Worm (Caenorhabditis elegans) whole organism, young adult: ENCODE measurements around the gene taf-13.

Experiments used
- B0019.2 ChIP-seq: fragments of 200-800 bp; sonication (Bioruptor generic); conservative IDR thresholded peaks from 2 replicates; pipeline ENCODE4 v1.3.6; 2022; ENCODE audit warnings: missing genetic modification reagents, missing genetic modification characterization, missing compliant biosample characterization
- F52B5.7 ChIP-seq: sonication (generic microtip); optimal IDR thresholded peaks from 2 replicates; lab custom pipeline; 2016; ENCODE audit warnings: mild to moderate bottlenecking, missing genetic modification characterization, missing compliant biosample characterization
- F57A8.1 ChIP-seq: fragments of 200-800 bp; sonication (Bioruptor generic); optimal IDR thresholded peaks from 2 replicates; lab custom pipeline; 2018; ENCODE audit warnings: mild to moderate bottlenecking, missing genetic modification characterization, moderate library complexity, missing compliant biosample characterization
- Y53F4B.3 ChIP-seq: fragments of 200-800 bp; sonication (Bioruptor generic); IDR thresholded peaks from 2 replicates; pipeline ENCODE4 v1.3.6; 2022; ENCODE audit warnings: missing genetic modification reagents, missing genetic modification characterization, missing compliant biosample characterization
- Y53G8AR.9 ChIP-seq: fragments of 200-800 bp; sonication (Bioruptor generic); conservative IDR thresholded peaks from 2 replicates; pipeline ENCODE4 v1.3.6; 2022; ENCODE audit warnings: missing genetic modification reagents, missing genetic modification characterization, missing compliant biosample characterization
- Y56A3A.18 ChIP-seq: fragments of 200-800 bp; sonication (Bioruptor generic); IDR thresholded peaks from 2 replicates; pipeline ENCODE4 v1.3.6; 2022; ENCODE audit warnings: missing genetic modification reagents, missing genetic modification characterization, missing compliant biosample characterization
- Y79H2A.3 ChIP-seq: fragments of 200-800 bp; sonication (Bioruptor generic); conservative IDR thresholded peaks from 2 replicates; pipeline ENCODE4 v1.3.6; 2022; ENCODE audit warnings: missing genetic modification reagents, missing genetic modification characterization, missing compliant biosample characterization
- Y95B8A.8 ChIP-seq: fragments of 200-800 bp; sonication (Bioruptor generic); IDR thresholded peaks from 2 replicates; pipeline ENCODE4 v1.3.6; 2022; ENCODE audit warnings: missing genetic modification reagents, missing genetic modification characterization, missing compliant biosample characterization
- akir-1 ChIP-seq: fragments of 200-800 bp; sonication (Bioruptor generic); optimal IDR thresholded peaks from 2 replicates; lab custom pipeline; 2018; ENCODE audit warnings: mild to moderate bottlenecking, missing genetic modification characterization, moderate library complexity, missing compliant biosample characterization
- cebp-1 ChIP-seq, 2 experiments: fragments of 200-800 bp in 1 of 2; sonication (Bioruptor generic) in 1 of 2; sonication (generic microtip) in 1 of 2; IDR thresholded peaks in 1 of 2; optimal IDR thresholded peaks in 1 of 2; 2 replicates each; pipeline versions ENCODE4 v1.3.6 to Lab custom; 2017 to 2022; ENCODE audit warnings: missing compliant biosample characterization in 2 of 2, missing genetic modification characterization in 2 of 2, mild to moderate bottlenecking in 1 of 2, missing genetic modification reagents in 1 of 2, moderate library complexity in 1 of 2
- ceh-27 ChIP-seq: fragments of 200-800 bp; sonication (Bioruptor generic); optimal IDR thresholded peaks from 2 replicates; lab custom pipeline; 2018; ENCODE audit warnings: mild to moderate bottlenecking, missing genetic modification characterization, moderate library complexity, missing compliant biosample characterization
- dox-1 ChIP-seq: fragments of 200-800 bp; sonication (Bioruptor generic); IDR thresholded peaks from 2 replicates; pipeline ENCODE4 v1.3.6; 2022; ENCODE audit warnings: missing genetic modification reagents, missing genetic modification characterization, missing compliant biosample characterization
- dpff-1 ChIP-seq: sonication (generic microtip); optimal IDR thresholded peaks from 2 replicates; lab custom pipeline; 2017; ENCODE audit warnings: mild to moderate bottlenecking, missing genetic modification characterization, missing compliant biosample characterization
- egrh-3 ChIP-seq: fragments of 200-800 bp; sonication (Bioruptor generic); IDR thresholded peaks from 2 replicates; pipeline ENCODE4 v1.3.6; 2022; ENCODE audit warnings: missing genetic modification reagents, missing genetic modification characterization, missing compliant biosample characterization
- ets-4 ChIP-seq: fragments of 200-800 bp; sonication (Bioruptor generic); optimal IDR thresholded peaks from 2 replicates; lab custom pipeline; 2018; ENCODE audit warnings: mild to moderate bottlenecking, missing genetic modification characterization, missing compliant biosample characterization
- hrde-1 ChIP-seq: sonication (generic microtip); optimal IDR thresholded peaks from 2 replicates; lab custom pipeline; 2016; ENCODE audit warnings: missing genetic modification characterization, mild to moderate bottlenecking, missing compliant biosample characterization, moderate library complexity, missing genotype, missing genetic modification reagents, borderline replicate concordance
- lag-1 ChIP-seq: fragments of 200-800 bp; sonication (Bioruptor generic); IDR thresholded peaks from 2 replicates; pipeline ENCODE4 v1.3.6; 2022; ENCODE audit warnings: missing genetic modification reagents, missing genetic modification characterization, missing compliant biosample characterization
- let-526 ChIP-seq: fragments of 200-800 bp; sonication (Bioruptor generic); IDR thresholded peaks from 2 replicates; pipeline ENCODE4 v1.3.6; 2022; ENCODE audit warnings: missing genetic modification reagents, missing genetic modification characterization, missing compliant biosample characterization
- lin-40 ChIP-seq: sonication (generic microtip); optimal IDR thresholded peaks from 2 replicates; lab custom pipeline; 2016; ENCODE audit warnings: missing genetic modification characterization, mild to moderate bottlenecking, missing compliant biosample characterization, missing genotype, missing genetic modification reagents
- lin-54 ChIP-seq: fragments of 200-800 bp; sonication (Bioruptor generic); optimal IDR thresholded peaks from 2 replicates; lab custom pipeline; 2018; ENCODE audit warnings: mild to moderate bottlenecking, missing genetic modification characterization, missing compliant biosample characterization
- mel-28 ChIP-seq: sonication (generic microtip); optimal IDR thresholded peaks from 2 replicates; lab custom pipeline; 2016; ENCODE audit warnings: borderline replicate concordance, mild to moderate bottlenecking, missing genetic modification characterization, missing compliant biosample characterization
- nhr-120 ChIP-seq: fragments of 200-800 bp; sonication (Bioruptor generic); IDR thresholded peaks from 2 replicates; pipeline ENCODE4 v1.3.6; 2022; ENCODE audit warnings: missing genetic modification characterization, missing compliant biosample characterization
- nhr-179 ChIP-seq: sonication (generic microtip); optimal IDR thresholded peaks from 2 replicates; lab custom pipeline; 2016; ENCODE audit warnings: mild to moderate bottlenecking, missing genetic modification characterization, missing compliant biosample characterization
- nhr-80 ChIP-seq: sonication (generic microtip); optimal IDR thresholded peaks from 2 replicates; lab custom pipeline; 2016; ENCODE audit warnings: missing genetic modification characterization, missing compliant biosample characterization
- nhr-90 ChIP-seq: sonication (generic microtip); optimal IDR thresholded peaks from 2 replicates; lab custom pipeline; 2016; ENCODE audit warnings: missing genotype, mild to moderate bottlenecking, missing genetic modification characterization, missing compliant biosample characterization
- rec-8 ChIP-seq, 2 experiments: sonication (generic microtip); optimal IDR thresholded peaks; 2 replicates each; lab custom pipeline; 2016; ENCODE audit warnings: mild to moderate bottlenecking in 2 of 2, missing genetic modification characterization in 2 of 2, missing genetic modification reagents in 2 of 2, missing genotype in 2 of 2, missing biosample characterization in 1 of 2, missing compliant biosample characterization in 1 of 2, moderate library complexity in 1 of 2
- tbx-9 ChIP-seq: sonication (generic microtip); optimal IDR thresholded peaks from 2 replicates; lab custom pipeline; 2016; ENCODE audit warnings: borderline replicate concordance, missing genetic modification characterization, inconsistent platforms, missing compliant biosample characterization
- unc-130 ChIP-seq: sonication (generic microtip); optimal IDR thresholded peaks from 2 replicates; lab custom pipeline; 2016; ENCODE audit warnings: missing genetic modification reagents, missing genetic modification characterization, missing compliant biosample characterization
- zfh-2 ChIP-seq: fragments of 200-800 bp; sonication (Bioruptor generic); conservative IDR thresholded peaks from 2 replicates; pipeline ENCODE4 v1.3.6; 2022; ENCODE audit warnings: missing genetic modification reagents, missing genetic modification characterization, missing compliant biosample characterization
- ztf-22 ChIP-seq: fragments of 200-800 bp; sonication (Bioruptor generic); optimal IDR thresholded peaks from 2 replicates; lab custom pipeline; 2018; ENCODE audit warnings: mild to moderate bottlenecking, missing genetic modification characterization, moderate library complexity, missing compliant biosample characterization
- ztf-25 ChIP-seq: fragments of 200-800 bp; sonication (Bioruptor generic); IDR thresholded peaks from 2 replicates; pipeline ENCODE4 v1.3.6; 2022; ENCODE audit warnings: missing genetic modification reagents, missing genetic modification characterization, missing compliant biosample characterization
- ztf-26 ChIP-seq: sonication (generic microtip); optimal IDR thresholded peaks from 2 replicates; lab custom pipeline; 2017; ENCODE audit warnings: missing genetic modification characterization, missing compliant biosample characterization
- ztf-6 ChIP-seq: fragments of 200-800 bp; sonication (Bioruptor generic); IDR thresholded peaks from 2 replicates; pipeline ENCODE4 v1.3.6; 2022; ENCODE audit warnings: missing genetic modification reagents, missing genetic modification characterization, missing compliant biosample characterization

taf-13 gene

ce11 chrII:10639110-10639509, 33.7 kb upstream of the taf-13 start, which contains the start of gene M28.9:
Gene M28.9, plus strand, starts transcription at chrII:10639410.
- no peak for TF ChIP-seq akir-1 (GFP tag; lab: Kevin White, UChicago)
- TF ChIP-seq nhr-90 (tag; lab: Kevin White, UChicago) = no peak
- TF ChIP-seq cebp-1 (GFP tag; IDR thresholded peaks at IDR 0.05; lab: Robert Waterston, UW) = no peak
- TF ChIP-seq cebp-1 (tag; optimal IDR thresholded peaks at IDR 0.05; lab: Kevin White, UChicago) = no peak
- TF ChIP-seq tbx-9 (tag; lab: Kevin White, UChicago) = no peak
- TF ChIP-seq rec-8 (tag; optimal IDR thresholded peaks at IDR 0.05; lab: Kevin White, UChicago) = no peak
- TF ChIP-seq egrh-3 (GFP tag; lab: Robert Waterston, UW) = no peak
- TF ChIP-seq ceh-27 = no peak
- no peak for TF ChIP-seq lin-54
- TF ChIP-seq mel-28 (tag; lab: Kevin White, UChicago) = no peak
- TF ChIP-seq B0019.2 (GFP tag; lab: Robert Waterston, UW) = no peak
- no peak for TF ChIP-seq Y95B8A.8
- TF ChIP-seq lin-40 (tag; lab: Kevin White, UChicago) = no peak
- no peak for TF ChIP-seq nhr-120
- no peak for TF ChIP-seq Y79H2A.3 (GFP tag; lab: Robert Waterston, UW)
- TF ChIP-seq dpff-1 (tag; lab: Kevin White, UChicago) = no peak
- no peak for TF ChIP-seq ztf-22 (GFP tag; lab: Kevin White, UChicago)
- no peak for TF ChIP-seq let-526 (GFP tag; lab: Robert Waterston, UW)
- TF ChIP-seq zfh-2 (GFP tag; lab: Robert Waterston, UW) = no peak
- no peak for TF ChIP-seq ztf-25 (GFP tag; lab: Robert Waterston, UW)
- TF ChIP-seq, all 124 proteins: peak for 0

ce11 chrII:10637681-10638080, 32.3 kb upstream of the taf-13 start:
- peak; percentile 71; the same call in 1 of the 2 replicates for TF ChIP-seq egrh-3 (GFP tag; lab: Robert Waterston, UW)

ce11 chrII:10630944-10631343, 25.5 kb upstream of the taf-13 start:
- TF ChIP-seq nhr-80 (tag; lab: Kevin White, UChicago) = peak; percentile 43
- no peak for TF ChIP-seq tbx-9 (tag; lab: Kevin White, UChicago)
- no peak for TF ChIP-seq ceh-27
- TF ChIP-seq Y56A3A.18 (GFP tag; lab: Robert Waterston, UW) = no peak

ce11 chrII:10627963-10628362, 22.6 kb upstream of the taf-13 start, which contains the start of gene M28.8:
Gene M28.8, plus strand, starts transcription at chrII:10628263.
- TF ChIP-seq lin-54 (no peak), nhr-179 (tag; lab: Kevin White, UChicago) (no peak), lag-1 (no peak)

- TF ChIP-seq ets-4 = peak; percentile 47
- TF ChIP-seq F57A8.1 = no peak
- no peak for TF ChIP-seq ztf-26 (tag; lab: Kevin White, UChicago)
- TF ChIP-seq nhr-80 (tag; lab: Kevin White, UChicago) = peak; percentile 94
- peak; percentile 73; the same call in 1 of the 2 replicates for TF ChIP-seq dox-1 (GFP tag; lab: Robert Waterston, UW)
- no peak for TF ChIP-seq B0019.2 (GFP tag; lab: Robert Waterston, UW)
- TF ChIP-seq hrde-1 (tag; lab: Kevin White, UChicago) = no peak
- TF ChIP-seq F52B5.7 = no peak
- no peak for TF ChIP-seq ztf-6 (GFP tag; lab: Robert Waterston, UW)
- no peak for TF ChIP-seq ztf-25 (GFP tag; lab: Robert Waterston, UW)
- TF ChIP-seq Y53G8AR.9 = no peak
- TF ChIP-seq Y53F4B.3 (GFP tag; lab: Robert Waterston, UW) = no peak
- TF ChIP-seq unc-130 = no peak
- TF ChIP-seq, all 124 proteins: peak for 3
These were observed 21.7 kb upstream of the taf-13 start for ce11 chrII:10627086-10627485.
